Worm (Caenorhabditis elegans) whole organism, L2 larva: ENCODE results near the gene F07G11.4.

Experiments
- R02D3.7 ChIP-seq: fragments of 150-350 bp; optimal IDR thresholded peaks from 2 replicates; lab custom pipeline; 2014; ENCODE audit warnings: missing biosample characterization, missing genetic modification characterization
- Y55F3AM.14 ChIP-seq: fragments of 200-800 bp; sonication (Bioruptor generic); optimal IDR thresholded peaks from 2 replicates; lab custom pipeline; 2018; ENCODE audit warnings: mild to moderate bottlenecking, missing genetic modification characterization, missing compliant biosample characterization
- blmp-1 ChIP-seq: sonication (generic microtip); optimal IDR thresholded peaks from 2 replicates; lab custom pipeline; 2017; ENCODE audit warnings: missing genetic modification characterization, mild to moderate bottlenecking, missing compliant biosample characterization, antibody characterized with exemption, moderate library complexity; ENCODE audit not compliant: insufficient read depth
- ceh-16 ChIP-seq: fragments of 150-350 bp; optimal IDR thresholded peaks from 2 replicates; lab custom pipeline; 2014; ENCODE audit warnings: missing biosample characterization, missing genetic modification characterization
- egl-27 ChIP-seq: sonication (generic microtip); optimal IDR thresholded peaks from 3 replicates; lab custom pipeline; 2017; ENCODE audit warnings: missing biosample characterization, missing genetic modification reagents, missing genetic modification characterization
- elt-1 ChIP-seq: fragments of 150-350 bp; optimal IDR thresholded peaks from 2 replicates; lab custom pipeline; 2014; ENCODE audit warnings: missing biosample characterization, missing genetic modification characterization
- elt-3 ChIP-seq: sonication (generic microtip); optimal IDR thresholded peaks from 2 replicates; lab custom pipeline; 2017; ENCODE audit warnings: missing biosample characterization, missing genetic modification characterization
- fos-1 ChIP-seq: fragments of 150-350 bp; optimal IDR thresholded peaks from 2 replicates; lab custom pipeline; 2014; ENCODE audit warnings: missing biosample characterization, missing genetic modification characterization
- gmeb-1 ChIP-seq: fragments of 150-350 bp; optimal IDR thresholded peaks from 2 replicates; lab custom pipeline; 2014; ENCODE audit warnings: missing biosample characterization, missing genetic modification characterization
- lin-11 ChIP-seq: fragments of 150-350 bp; sonication (generic microtip); optimal IDR thresholded peaks from 2 replicates; lab custom pipeline; 2014; ENCODE audit warnings: missing biosample characterization, missing genetic modification characterization, inconsistent platforms, mixed read lengths
- lin-39 ChIP-seq: fragments of 150-350 bp; optimal IDR thresholded peaks from 2 replicates; lab custom pipeline; 2014; ENCODE audit warnings: missing biosample characterization, missing genetic modification reagents, missing genetic modification characterization
- lsy-2 ChIP-seq, 2 experiments: fragments of 150-350 bp in 1 of 2; sonication (generic microtip) in 1 of 2; optimal IDR thresholded peaks; 2 replicates each; lab custom pipeline; 2014 to 2017; ENCODE audit warnings: missing biosample characterization in 2 of 2, missing genetic modification characterization in 2 of 2
- mbf-1 ChIP-seq: sonication (generic microtip); optimal IDR thresholded peaks from 2 replicates; lab custom pipeline; 2017; ENCODE audit warnings: missing biosample characterization, missing genetic modification characterization
- mdl-1 ChIP-seq, 2 experiments: fragments of 150-350 bp in 1 of 2; sonication (generic microtip) in 1 of 2; optimal IDR thresholded peaks; 2 replicates each; lab custom pipeline; 2017; ENCODE audit warnings: missing biosample characterization in 2 of 2, missing genetic modification characterization in 2 of 2
- nhr-11 ChIP-seq: fragments of 150-350 bp; optimal IDR thresholded peaks from 2 replicates; lab custom pipeline; 2014; ENCODE audit warnings: missing biosample characterization, missing genetic modification characterization
- nhr-12 ChIP-seq: fragments of 150-350 bp; optimal IDR thresholded peaks from 2 replicates; lab custom pipeline; 2014; ENCODE audit warnings: missing biosample characterization, missing genetic modification characterization
- nhr-129 ChIP-seq: fragments of 150-350 bp; optimal IDR thresholded peaks from 2 replicates; lab custom pipeline; 2014; ENCODE audit warnings: missing biosample characterization, missing genetic modification characterization
- nhr-237 ChIP-seq: fragments of 150-350 bp; optimal IDR thresholded peaks from 2 replicates; lab custom pipeline; 2014; ENCODE audit warnings: missing biosample characterization, missing genetic modification characterization
- nhr-25 ChIP-seq: fragments of 150-350 bp; sonication (generic microtip); optimal IDR thresholded peaks from 3 replicates; lab custom pipeline; 2014; ENCODE audit warnings: missing biosample characterization, missing genetic modification characterization
- nhr-6 ChIP-seq: fragments of 150-350 bp; optimal IDR thresholded peaks from 2 replicates; lab custom pipeline; 2014; ENCODE audit warnings: missing biosample characterization, missing genetic modification characterization
- nhr-77 ChIP-seq: fragments of 150-350 bp; optimal IDR thresholded peaks from 2 replicates; lab custom pipeline; 2014; ENCODE audit warnings: missing biosample characterization, missing genetic modification characterization
- peb-1 ChIP-seq: fragments of 150-350 bp; optimal IDR thresholded peaks from 2 replicates; lab custom pipeline; 2014; ENCODE audit warnings: missing biosample characterization, missing genetic modification characterization
- sem-4 ChIP-seq: fragments of 150-350 bp; optimal IDR thresholded peaks from 2 replicates; lab custom pipeline; 2014; ENCODE audit warnings: missing biosample characterization, missing genetic modification reagents, missing genetic modification characterization
- skn-1 ChIP-seq: sonication (generic microtip); optimal IDR thresholded peaks from 2 replicates; lab custom pipeline; 2017; ENCODE audit warnings: missing biosample characterization, missing genetic modification characterization
- sma-3 ChIP-seq: sonication (generic microtip); optimal IDR thresholded peaks from 2 replicates; lab custom pipeline; 2016; ENCODE audit warnings: missing genetic modification reagents, missing genetic modification characterization, missing compliant biosample characterization
- sma-9 ChIP-seq, 2 experiments: fragments of 150-350 bp in 1 of 2; sonication (generic microtip) in 1 of 2; optimal IDR thresholded peaks; 2 replicates each; lab custom pipeline; 2014 to 2016; ENCODE audit warnings: missing genetic modification characterization in 2 of 2, mild to moderate bottlenecking in 1 of 2, missing biosample characterization in 1 of 2, missing compliant biosample characterization in 1 of 2, missing genetic modification reagents in 1 of 2, moderate library complexity in 1 of 2
- snpc-4 ChIP-seq: fragments of 150-350 bp; optimal IDR thresholded peaks from 2 replicates; lab custom pipeline; 2014; ENCODE audit warnings: missing biosample characterization, missing genetic modification characterization
- unc-55 ChIP-seq: fragments of 150-350 bp; sonication (generic microtip); optimal IDR thresholded peaks from 3 replicates; lab custom pipeline; 2014; ENCODE audit warnings: missing biosample characterization, missing genetic modification reagents, missing genetic modification characterization
- unc-62 ChIP-seq: fragments of 150-350 bp; optimal IDR thresholded peaks from 2 replicates; lab custom pipeline; 2014; ENCODE audit warnings: missing biosample characterization, missing genetic modification reagents, missing genetic modification characterization
- ztf-1 ChIP-seq: fragments of 200-800 bp; sonication (Bioruptor generic); conservative IDR thresholded peaks from 2 replicates; pipeline ENCODE4 v1.3.6; 2022; ENCODE audit warnings: missing genetic modification characterization, missing compliant biosample characterization
- ztf-11 ChIP-seq: sonication (generic microtip); optimal IDR thresholded peaks from 2 replicates; lab custom pipeline; 2017; ENCODE audit warnings: missing biosample characterization, missing genetic modification characterization

Gene F07G11.4

DNA sequence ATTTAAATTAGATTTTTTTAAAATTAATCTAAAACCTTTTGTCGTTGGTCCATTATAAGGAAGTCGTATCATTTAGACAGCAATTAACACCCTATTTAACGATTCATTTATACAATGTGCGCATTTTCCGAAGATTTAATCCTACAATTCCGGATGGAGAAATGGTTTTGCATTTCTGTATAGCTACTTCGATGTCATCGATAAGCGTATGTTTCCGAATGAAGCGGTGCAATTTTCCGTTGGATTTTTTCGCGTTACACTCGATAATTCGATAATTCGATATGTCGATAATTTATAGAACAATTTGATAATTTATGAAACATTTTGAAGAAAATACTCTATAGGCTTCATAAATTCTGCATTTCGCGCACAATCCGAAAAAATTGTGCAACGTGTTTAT, 20.2 kb downstream of the F07G11.4 start, which contains the start of gene C13A2.10:
TSS of gene C13A2.10 (minus strand) at position 101 of the 400 bp plus-strand sequence.
- TF ChIP-seq sem-4 (no peak), lin-39 (tag; lab: Kevin White, UChicago) (no peak), nhr-12 (tag; lab: Kevin White, UChicago) (no peak), mdl-1 (tag; optimal IDR thresholded peaks at IDR 0.05; lab: Kevin White, UChicago) (no peak), lsy-2 (tag; optimal IDR thresholded peaks at IDR 0.05; lab: Kevin White, UChicago) (no peak), gmeb-1 (tag; lab: Kevin White, UChicago) (no peak), fos-1 (no peak), blmp-1 (tag; lab: Kevin White, UChicago) (no peak), nhr-129 (no peak), snpc-4 (tag; lab: Kevin White, UChicago) (no peak)

DNA sequence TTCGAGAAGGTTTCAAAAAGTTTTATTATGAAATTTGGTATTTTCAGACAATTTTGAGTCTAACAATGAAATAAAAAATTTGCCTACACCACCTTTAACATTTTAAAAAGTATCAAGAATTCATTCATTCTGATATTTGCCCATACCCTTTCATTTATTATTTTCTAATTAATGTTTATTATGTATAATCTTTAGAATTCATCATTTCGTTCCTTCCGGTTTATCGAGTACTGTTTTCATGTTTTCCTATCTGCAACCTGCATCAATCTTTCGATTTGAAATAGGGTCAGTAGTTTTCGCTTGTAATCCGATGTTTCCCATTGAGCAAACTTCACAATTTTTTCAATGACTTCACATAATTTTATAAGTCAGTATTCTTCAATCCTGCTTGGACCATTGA, 25.8 kb downstream of the F07G11.4 start, which contains the start of gene C13A2.6:
TSS of gene C13A2.6 (plus strand) at position 301 of the 400 bp plus-strand sequence.
- TF ChIP-seq nhr-237 = no peak
- no peak for TF ChIP-seq ceh-16 (tag; lab: Kevin White, UChicago)
- no peak for TF ChIP-seq lsy-2 (tag; optimal IDR thresholded peaks at IDR 0.05; lab: Kevin White, UChicago)
- no peak for TF ChIP-seq ztf-1 (GFP tag; lab: Robert Waterston, UW)
- TF ChIP-seq mdl-1 (tag; optimal IDR thresholded peaks at IDR 0.05; lab: Kevin White, UChicago) = no peak

DNA sequence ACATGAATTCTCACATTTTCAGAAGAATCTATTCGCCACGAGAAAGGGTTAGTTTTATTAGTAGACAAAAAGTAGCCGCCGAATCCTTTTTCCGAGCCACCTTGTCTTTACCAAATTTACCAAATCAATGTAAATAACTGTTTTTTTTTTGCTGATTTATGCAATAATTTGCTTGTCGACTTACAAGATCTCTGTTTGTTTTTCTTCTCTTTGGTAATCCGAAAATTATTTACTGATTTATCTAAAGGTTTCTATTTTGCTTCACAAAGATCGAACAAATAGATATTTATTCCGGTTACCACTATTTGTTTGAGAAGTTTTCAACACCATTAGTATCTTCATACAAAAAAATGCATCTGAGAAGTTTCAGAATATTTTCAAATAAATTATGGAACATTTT, 29.1 kb downstream of the F07G11.4 start, which contains the start of gene C13A2.7:
TSS of gene C13A2.7 (plus strand) at position 301 of the 400 bp plus-strand sequence.
- TF ChIP-seq mbf-1 (tag; lab: Kevin White, UChicago) (no peak), egl-27 (tag; lab: Kevin White, UChicago) (no peak), Y55F3AM.14 (no peak), nhr-11 (tag; lab: Kevin White, UChicago) (no peak), nhr-25 (tag; lab: Kevin White, UChicago) (no peak), R02D3.7 (tag; lab: Kevin White, UChicago) (no peak), unc-55 (GFP tag; lab: Kevin White, UChicago) (no peak), unc-62 (GFP tag; lab: Kevin White, UChicago) (no peak), nhr-77 (tag; lab: Kevin White, UChicago) (no peak), lin-11 (tag; lab: Kevin White, UChicago) (no peak), ceh-16 (tag; lab: Kevin White, UChicago) (no peak), sma-3 (GFP tag; lab: Kevin White, UChicago) (no peak), peb-1 (tag; lab: Kevin White, UChicago) (no peak)

- no peak for TF ChIP-seq ztf-1 (GFP tag; lab: Robert Waterston, UW)
- TF ChIP-seq mbf-1 (tag; lab: Kevin White, UChicago) = no peak
Measured at ce11 chrV:7264042-7264441, 31.1 kb downstream of the F07G11.4 start, which contains the start of gene C13A2.9. Gene C13A2.9, minus strand, starts transcription at chrV:7264142.

DNA sequence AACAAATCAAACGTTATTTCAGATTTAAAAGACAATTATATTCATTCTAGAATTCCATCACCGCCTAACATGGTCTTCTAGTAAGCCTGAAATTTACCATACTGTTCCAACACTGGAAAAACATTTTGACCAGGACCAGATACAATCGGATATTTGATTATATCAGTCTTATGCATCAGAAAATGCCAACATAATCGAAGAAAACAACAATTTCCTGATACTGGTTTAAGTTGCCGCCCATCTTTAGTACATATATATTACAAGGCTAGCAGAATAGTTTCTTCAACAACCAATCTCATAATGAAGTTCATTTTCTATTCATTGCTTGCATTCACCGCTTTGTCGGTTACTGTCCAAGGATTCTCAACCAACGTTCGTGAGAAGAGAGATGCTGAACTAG, 36.2 kb downstream of the F07G11.4 start, which contains the start of gene C13A2.12:
TSS of gene C13A2.12 (plus strand) at position 301 of the 400 bp plus-strand sequence.
- no peak for TF ChIP-seq ztf-11 (tag; lab: Kevin White, UChicago)

- no peak for TF ChIP-seq ceh-16 (tag; lab: Kevin White, UChicago)
Measured at ce11 chrV:7255095-7255494, 40.1 kb downstream of the F07G11.4 start, which contains the start of gene C05C8.8. Gene C05C8.8, minus strand, starts transcription at chrV:7255195.

ce11 chrV:7248227-7248953, 46.8 kb downstream of the F07G11.4 start:
- TF ChIP-seq blmp-1 (tag; lab: Kevin White, UChicago) = no peak
- TF ChIP-seq ceh-16 (tag; lab: Kevin White, UChicago) = no peak
- TF ChIP-seq nhr-25 (tag; lab: Kevin White, UChicago) = peak; percentile 20
- TF ChIP-seq nhr-77 (tag; lab: Kevin White, UChicago) = no peak
- TF ChIP-seq elt-3 (tag; lab: Kevin White, UChicago) = no peak
- TF ChIP-seq lsy-2 (tag; optimal IDR thresholded peaks at IDR 0.05; lab: Kevin White, UChicago) = no peak
- TF ChIP-seq sma-9 (GFP tag; optimal IDR thresholded peaks at IDR 0.05; lab: Kevin White, UChicago) = peak; percentile 25
- no peak for TF ChIP-seq sma-9 (tag; optimal IDR thresholded peaks at IDR 0.05; lab: Kevin White, UChicago)
- TF ChIP-seq unc-62 (GFP tag; lab: Kevin White, UChicago) = no peak
- TF ChIP-seq nhr-6 = no peak
- no peak for TF ChIP-seq lin-39 (tag; lab: Kevin White, UChicago)
- TF ChIP-seq unc-55 (GFP tag; lab: Kevin White, UChicago) = no peak
- no peak for TF ChIP-seq Y55F3AM.14
- TF ChIP-seq skn-1 (tag; lab: Kevin White, UChicago) = no peak
- no peak for TF ChIP-seq elt-1 (tag; lab: Kevin White, UChicago)
